Worm (Caenorhabditis elegans) whole organism, L3 larva: ENCODE measurements around the gene pix-1.

Experiments used
- R02D3.7 ChIP-seq: fragments of 150-350 bp; optimal IDR thresholded peaks from 2 replicates; lab custom pipeline; 2014; ENCODE audit warnings: missing biosample characterization, missing genetic modification characterization
- ZK546.5 ChIP-seq: sonication (generic microtip); optimal IDR thresholded peaks from 2 replicates; lab custom pipeline; 2017; ENCODE audit warnings: missing biosample characterization, missing genetic modification characterization
- aly-2 ChIP-seq: fragments of 150-350 bp; optimal IDR thresholded peaks from 2 replicates; lab custom pipeline; 2014; ENCODE audit warnings: missing biosample characterization, missing genetic modification characterization
- ama-1 ChIP-seq: fragments of 150-350 bp; optimal IDR thresholded peaks from 2 replicates; lab custom pipeline; 2018
- ceh-16 ChIP-seq: sonication (generic microtip); optimal IDR thresholded peaks from 2 replicates; lab custom pipeline; 2017; ENCODE audit warnings: missing biosample characterization, missing genetic modification characterization
- ceh-82 ChIP-seq: fragments of 150-350 bp; optimal IDR thresholded peaks from 2 replicates; lab custom pipeline; 2014; ENCODE audit warnings: missing biosample characterization, missing genetic modification characterization
- ceh-9 ChIP-seq: sonication (generic microtip); optimal IDR thresholded peaks from 2 replicates; lab custom pipeline; 2018; ENCODE audit warnings: missing biosample characterization, missing genetic modification characterization
- daf-12 ChIP-seq: fragments of 150-350 bp; optimal IDR thresholded peaks from 2 replicates; lab custom pipeline; 2014; ENCODE audit warnings: missing biosample characterization, missing genetic modification reagents, missing genetic modification characterization
- egl-27 ChIP-seq: sonication (generic microtip); optimal IDR thresholded peaks from 4 replicates; lab custom pipeline; 2017; ENCODE audit warnings: missing biosample characterization, missing genetic modification reagents, missing genetic modification characterization
- egl-5 ChIP-seq: fragments of 150-350 bp; optimal IDR thresholded peaks from 2 replicates; lab custom pipeline; 2017; ENCODE audit warnings: missing biosample characterization, missing genetic modification reagents, missing genetic modification characterization, inconsistent platforms
- elt-1 ChIP-seq: fragments of 150-350 bp; optimal IDR thresholded peaks from 2 replicates; lab custom pipeline; 2014; ENCODE audit warnings: missing biosample characterization, missing genetic modification characterization
- elt-3 ChIP-seq, 3 experiments: fragments of 150-350 bp in 1 of 3; sonication (generic microtip) in 2 of 3; optimal IDR thresholded peaks; 2 replicates in 2 of 3; 4 replicates in 1 of 3; lab custom pipeline; 2014 to 2017; ENCODE audit warnings: missing biosample characterization in 3 of 3, missing genetic modification characterization in 3 of 3
- eor-1 ChIP-seq, 2 experiments: fragments of 150-350 bp; optimal IDR thresholded peaks; 2 replicates each; lab custom pipeline; 2014 to 2018; ENCODE audit warnings: missing biosample characterization in 2 of 2, missing genetic modification characterization in 2 of 2
- fkh-10 ChIP-seq: sonication (generic microtip); optimal IDR thresholded peaks from 2 replicates; lab custom pipeline; 2017; ENCODE audit warnings: missing biosample characterization, missing genetic modification reagents, missing genetic modification characterization
- fkh-2 ChIP-seq: fragments of 150-350 bp; optimal IDR thresholded peaks from 2 replicates; lab custom pipeline; 2014; ENCODE audit warnings: missing biosample characterization, missing genetic modification reagents, missing genetic modification characterization
- hmg-11 ChIP-seq: sonication (generic microtip); optimal IDR thresholded peaks from 2 replicates; lab custom pipeline; 2016; ENCODE audit warnings: missing genetic modification characterization, missing compliant biosample characterization
- jun-1 ChIP-seq: fragments of 150-350 bp; optimal IDR thresholded peaks from 2 replicates; lab custom pipeline; 2014; ENCODE audit warnings: missing biosample characterization, missing genetic modification reagents, missing genetic modification characterization
- lin-15B ChIP-seq: fragments of 150-350 bp; optimal IDR thresholded peaks from 2 replicates; lab custom pipeline; 2014; ENCODE audit warnings: missing biosample characterization, missing genetic modification characterization
- lin-39 ChIP-seq: fragments of 150-350 bp; optimal IDR thresholded peaks from 2 replicates; lab custom pipeline; 2018; ENCODE audit warnings: missing biosample characterization, missing genetic modification reagents, missing genetic modification characterization
- lsy-12 ChIP-seq: sonication (generic microtip); optimal IDR thresholded peaks from 2 replicates; lab custom pipeline; 2016; ENCODE audit warnings: mild to moderate bottlenecking, missing genetic modification characterization, missing compliant biosample characterization
- mdl-1 ChIP-seq: fragments of 150-350 bp; optimal IDR thresholded peaks from 2 replicates; lab custom pipeline; 2014; ENCODE audit warnings: missing biosample characterization, missing genetic modification characterization
- mml-1 ChIP-seq: fragments of 150-350 bp; sonication (generic microtip); optimal IDR thresholded peaks from 3 replicates; lab custom pipeline; 2014; ENCODE audit warnings: missing biosample characterization, missing genetic modification characterization
- nhr-11 ChIP-seq: fragments of 150-350 bp; optimal IDR thresholded peaks from 2 replicates; lab custom pipeline; 2014; ENCODE audit warnings: missing biosample characterization, missing genetic modification characterization
- nhr-12 ChIP-seq: fragments of 150-350 bp; optimal IDR thresholded peaks from 2 replicates; lab custom pipeline; 2014; ENCODE audit warnings: missing biosample characterization, missing genetic modification characterization
- nhr-23 ChIP-seq: fragments of 150-350 bp; optimal IDR thresholded peaks from 2 replicates; lab custom pipeline; 2014; ENCODE audit warnings: missing biosample characterization, missing genetic modification reagents, missing genetic modification characterization
- nhr-237 ChIP-seq: fragments of 150-350 bp; optimal IDR thresholded peaks from 2 replicates; lab custom pipeline; 2014; ENCODE audit warnings: missing biosample characterization, missing genetic modification characterization
- nhr-25 ChIP-seq: sonication (generic microtip); optimal IDR thresholded peaks from 2 replicates; lab custom pipeline; 2017; ENCODE audit warnings: missing biosample characterization, missing genetic modification characterization
- nhr-28 ChIP-seq: fragments of 150-350 bp; optimal IDR thresholded peaks from 2 replicates; lab custom pipeline; 2014; ENCODE audit warnings: missing biosample characterization, missing genetic modification characterization
- nhr-43 ChIP-seq: sonication (generic microtip); optimal IDR thresholded peaks from 2 replicates; lab custom pipeline; 2016; ENCODE audit warnings: mild to moderate bottlenecking, missing genetic modification characterization, missing compliant biosample characterization; ENCODE audit not compliant: poor library complexity, severe bottlenecking
- nhr-67 ChIP-seq: fragments of 150-350 bp; optimal IDR thresholded peaks from 2 replicates; lab custom pipeline; 2014; ENCODE audit warnings: missing biosample characterization, missing genetic modification characterization
- nhr-76 ChIP-seq: fragments of 150-350 bp; sonication (generic microtip); optimal IDR thresholded peaks from 5 replicates; lab custom pipeline; 2014; ENCODE audit warnings: missing biosample characterization, missing genetic modification characterization
- nhr-77 ChIP-seq: fragments of 150-350 bp; optimal IDR thresholded peaks from 2 replicates; lab custom pipeline; 2014; ENCODE audit warnings: missing biosample characterization, missing genetic modification characterization
- pha-4 ChIP-seq: fragments of 150-350 bp; optimal IDR thresholded peaks from 2 replicates; lab custom pipeline; 2014; ENCODE audit warnings: missing biosample characterization, missing genetic modification reagents, missing genetic modification characterization
- pqm-1 ChIP-seq: fragments of 150-350 bp; optimal IDR thresholded peaks from 2 replicates; lab custom pipeline; 2017; ENCODE audit warnings: missing biosample characterization, missing genetic modification characterization, inconsistent platforms
- skn-1 ChIP-seq: fragments of 150-350 bp; optimal IDR thresholded peaks from 2 replicates; lab custom pipeline; 2014; ENCODE audit warnings: missing biosample characterization, missing genetic modification characterization
- snpc-4 ChIP-seq: fragments of 150-350 bp; optimal IDR thresholded peaks from 2 replicates; lab custom pipeline; 2014; ENCODE audit warnings: missing biosample characterization, missing genetic modification characterization
- tbx-2 ChIP-seq: sonication (generic microtip); optimal IDR thresholded peaks from 2 replicates; lab custom pipeline; 2016; ENCODE audit warnings: mild to moderate bottlenecking, missing genetic modification characterization, missing compliant biosample characterization
- unc-39 ChIP-seq: sonication (generic microtip); optimal IDR thresholded peaks from 4 replicates; lab custom pipeline; 2017; ENCODE audit warnings: missing biosample characterization, missing genetic modification characterization
- unc-62 ChIP-seq: fragments of 150-350 bp; sonication (generic microtip); optimal IDR thresholded peaks from 4 replicates; lab custom pipeline; 2014; ENCODE audit warnings: missing biosample characterization, missing genetic modification reagents, missing genetic modification characterization
- zag-1 ChIP-seq: fragments of 150-350 bp; optimal IDR thresholded peaks from 2 replicates; lab custom pipeline; 2014; ENCODE audit warnings: missing biosample characterization, missing genetic modification characterization
- ztf-11 ChIP-seq: fragments of 150-350 bp; optimal IDR thresholded peaks from 2 replicates; lab custom pipeline; 2014; ENCODE audit warnings: missing biosample characterization, missing genetic modification characterization
- ztf-4 ChIP-seq: fragments of 150-350 bp; optimal IDR thresholded peaks from 2 replicates; lab custom pipeline; 2014; ENCODE audit warnings: missing biosample characterization, missing genetic modification characterization

The pix-1 gene

ce11 chrX:13687655-13688054, 39.4 kb upstream of the pix-1 start, which contains the start of gene adm-2:
TSS of gene adm-2 (plus strand) at chrX:13687955.
- TF ChIP-seq nhr-237 = no peak
- TF ChIP-seq ZK546.5 (tag; lab: Kevin White, UChicago) = no peak
- no peak for TF ChIP-seq lsy-12 (tag; lab: Kevin White, UChicago)
- TF ChIP-seq pha-4 (tag; lab: Kevin White, UChicago) = peak; percentile 85
- TF ChIP-seq nhr-77 (tag; lab: Kevin White, UChicago) = no peak
- TF ChIP-seq zag-1 (tag; lab: Kevin White, UChicago) = no peak
- TF ChIP-seq nhr-67 (tag; lab: Kevin White, UChicago) = no peak

DNA sequence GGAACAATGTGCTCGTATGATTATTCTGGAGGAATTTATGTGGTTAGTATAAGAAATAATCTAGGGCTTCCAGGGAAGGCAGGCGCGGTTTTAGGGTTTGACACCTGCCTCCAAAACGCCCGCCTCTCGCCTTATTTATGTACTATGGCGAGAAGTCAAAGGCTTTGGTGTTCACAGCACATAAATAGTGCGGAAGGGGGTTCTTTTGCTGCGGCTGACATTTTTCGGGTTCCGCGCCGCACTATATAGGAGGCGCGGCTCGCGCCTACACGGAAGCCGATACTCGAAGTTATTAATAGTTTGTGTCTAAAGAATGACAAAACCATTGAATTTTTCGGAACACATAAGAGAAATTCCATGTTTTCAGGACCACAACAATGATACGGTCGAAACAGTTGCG, 36.8 kb upstream of the pix-1 start:
- TF ChIP-seq nhr-23 (tag; lab: Kevin White, UChicago) (no peak), snpc-4 (tag; lab: Kevin White, UChicago) (peak; percentile 60)

- TF ChIP-seq egl-27 (tag; lab: Kevin White, UChicago) = no peak
- TF ChIP-seq ceh-82 (tag; lab: Kevin White, UChicago) = no peak
- no peak for TF ChIP-seq pha-4 (tag; lab: Kevin White, UChicago)
- TF ChIP-seq mml-1 = no peak
- TF ChIP-seq nhr-11 = no peak
- no peak for TF ChIP-seq jun-1
Measured at ce11 chrX:13696152-13696551, 30.9 kb upstream of the pix-1 start.

- no peak for TF ChIP-seq nhr-23 (tag; lab: Kevin White, UChicago)
- no peak for TF ChIP-seq ceh-82 (tag; lab: Kevin White, UChicago)
- no peak for TF ChIP-seq elt-1 (tag; lab: Kevin White, UChicago)
- no peak for TF ChIP-seq unc-62 (GFP tag; lab: Kevin White, UChicago)
- no peak for TF ChIP-seq hmg-11 (tag; lab: Kevin White, UChicago)
- TF ChIP-seq nhr-28 = no peak
- TF ChIP-seq ztf-4 (tag; lab: Kevin White, UChicago) = no peak
- no peak for TF ChIP-seq pqm-1
- TF ChIP-seq elt-3 (tag; optimal IDR thresholded peaks at IDR 0.05; lab: Kevin White, UChicago) = no peak
- TF ChIP-seq ztf-11 (tag; lab: Kevin White, UChicago) = no peak
- TF ChIP-seq nhr-12 (tag; lab: Kevin White, UChicago) = no peak
- no peak for TF ChIP-seq snpc-4 (tag; lab: Kevin White, UChicago)
- no peak for TF ChIP-seq unc-39 (tag; lab: Kevin White, UChicago)
- no peak for TF ChIP-seq eor-1 (tag; optimal IDR thresholded peaks at IDR 0.05; lab: Kevin White, UChicago)
- no peak for TF ChIP-seq nhr-43 (tag; lab: Kevin White, UChicago)
- no peak for TF ChIP-seq mml-1
- TF ChIP-seq nhr-77 (tag; lab: Kevin White, UChicago) = no peak
- no peak for TF ChIP-seq lin-39
- TF ChIP-seq daf-12 = no peak
Measured at ce11 chrX:13697520-13697919, 29.6 kb upstream of the pix-1 start.

ce11 chrX:13700642-13701233, 26.4 kb upstream of the pix-1 start:
- peak; percentile 99 for TF ChIP-seq nhr-23 (tag; lab: Kevin White, UChicago)
- TF ChIP-seq ceh-9 (tag; lab: Kevin White, UChicago) = peak; percentile 92
- TF ChIP-seq ZK546.5 (tag; lab: Kevin White, UChicago) = peak; percentile 69
- peak; percentile 96 for TF ChIP-seq snpc-4 (tag; lab: Kevin White, UChicago)
- peak; percentile 95 for TF ChIP-seq R02D3.7 (tag; lab: Kevin White, UChicago)
- TF ChIP-seq nhr-67 (tag; lab: Kevin White, UChicago) = peak; percentile 18
- peak; percentile 99 for TF ChIP-seq tbx-2
- TF ChIP-seq eor-1 (tag; optimal IDR thresholded peaks at IDR 0.05; lab: Kevin White, UChicago) = peak in 1 of 2 experiments; percentile 83
- TF ChIP-seq aly-2 (tag; lab: Kevin White, UChicago) = peak; percentile 97
- TF ChIP-seq ama-1 (lab: Kevin White, UChicago) = peak; percentile 46
- peak; percentile 54 for TF ChIP-seq lin-15B (tag; lab: Kevin White, UChicago)
- peak; percentile 99 for TF ChIP-seq nhr-25 (tag; lab: Kevin White, UChicago)
- TF ChIP-seq skn-1 (tag; lab: Kevin White, UChicago) = peak; percentile 99
- peak; percentile 99 for TF ChIP-seq nhr-77 (tag; lab: Kevin White, UChicago)
- peak; percentile 96 for TF ChIP-seq zag-1 (tag; lab: Kevin White, UChicago)
- peak; percentile 69 for TF ChIP-seq ztf-11 (tag; lab: Kevin White, UChicago)
- TF ChIP-seq fkh-2 (tag; lab: Kevin White, UChicago) = peak; percentile 96
- TF ChIP-seq nhr-11 = peak; percentile 100
- TF ChIP-seq pha-4 (tag; lab: Kevin White, UChicago) = peak; percentile 98
- TF ChIP-seq fkh-10 (GFP tag; lab: Kevin White, UChicago) = peak; percentile 99
- peak; percentile 100 for TF ChIP-seq hmg-11 (tag; lab: Kevin White, UChicago)
- peak; percentile 74 for TF ChIP-seq unc-39 (tag; lab: Kevin White, UChicago)
- peak; percentile 85 for TF ChIP-seq nhr-28
- peak; percentile 85 to 99 (median 94) for TF ChIP-seq elt-3 (tag; optimal IDR thresholded peaks at IDR 0.05; lab: Kevin White, UChicago)
- TF ChIP-seq mdl-1 (tag; lab: Kevin White, UChicago) = peak; percentile 82
- peak; percentile 100 for TF ChIP-seq lin-39
- peak; percentile 95 for TF ChIP-seq daf-12
- peak; percentile 100 for TF ChIP-seq jun-1
- TF ChIP-seq nhr-237 = peak; percentile 96
- TF ChIP-seq egl-5 = peak; percentile 99
- TF ChIP-seq nhr-12 (tag; lab: Kevin White, UChicago) = peak; percentile 53
- peak; percentile 98 for TF ChIP-seq lsy-12 (tag; lab: Kevin White, UChicago)
- TF ChIP-seq ceh-16 (tag; lab: Kevin White, UChicago) = peak; percentile 81
- peak; percentile 93 for TF ChIP-seq nhr-76 (tag; lab: Kevin White, UChicago)
